Worm (Caenorhabditis elegans): Measurements from ENCODE around the gene str-171.
A peak's percentile ranks its signal among the peaks of the same experiment; 100 is the strongest.

str-171 gene

DNA sequence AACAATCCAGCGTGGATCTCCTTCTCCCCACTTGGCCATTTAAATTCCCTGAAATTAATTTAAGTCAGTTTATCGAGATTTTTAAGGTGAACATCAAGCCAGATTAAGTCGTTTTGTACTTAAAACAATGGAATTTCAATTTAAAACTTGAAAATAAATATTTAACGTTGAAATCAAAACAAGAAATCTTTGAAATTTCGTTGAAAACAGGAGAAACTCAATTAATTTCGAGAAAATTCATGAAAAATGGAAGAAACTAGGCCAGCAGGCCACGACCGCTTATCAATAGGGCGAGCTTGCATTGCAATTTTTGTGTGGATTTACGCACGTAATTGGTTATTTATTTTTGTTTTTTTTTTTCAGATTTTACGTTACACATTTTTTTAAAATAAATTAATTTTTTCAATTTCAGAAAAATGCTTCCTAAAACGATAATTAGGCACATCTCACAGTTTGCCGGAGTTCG lies 47.0 kb downstream of the str-171 start, which contains the start of the genes ahsa-1 and C01G10.7 (continued):
- TF ChIP-seq alr-1 (tag; optimal IDR thresholded peaks at IDR 0.05; ENCODE audit: borderline replicate concordance) (no peak), nhr-76 (tag; optimal IDR thresholded peaks at IDR 0.05) (no peak), nhr-28 (tag; optimal IDR thresholded peaks at IDR 0.05) (no peak)

DNA sequence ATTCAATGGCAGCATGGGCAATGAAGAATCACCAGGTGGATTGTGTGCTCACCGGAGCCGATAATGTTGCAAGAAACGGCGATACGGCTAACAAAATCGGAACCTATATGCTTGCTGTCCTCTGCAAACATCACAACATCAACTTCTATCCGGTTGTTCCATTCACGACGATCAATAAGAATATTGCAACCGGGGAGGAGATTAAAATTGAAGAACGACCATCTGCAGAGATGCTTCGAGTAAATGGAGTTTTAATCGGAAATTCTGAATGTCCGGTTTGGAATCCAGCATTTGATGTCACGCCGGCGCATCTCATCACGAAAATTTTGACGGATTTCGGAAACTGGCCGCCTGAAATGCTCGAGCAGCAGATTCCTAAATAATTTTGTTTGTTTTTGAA lies 48.7 kb downstream of the str-171 start:
- peak; percentile 6 for TF ChIP-seq nhr-20 (tag; optimal IDR thresholded peaks at IDR 0.05)
- no peak for TF ChIP-seq hlh-17 (GFP tag; optimal IDR thresholded peaks at IDR 0.05; ENCODE audit: borderline replicate concordance)
- TF ChIP-seq mab-9 (GFP tag; IDR thresholded peaks at IDR 0.05): no peak
- no peak for TF ChIP-seq fkh-4 (tag; optimal IDR thresholded peaks at IDR 0.05; ENCODE audit: borderline replicate concordance)
- TF ChIP-seq unc-86 (tag; optimal IDR thresholded peaks at IDR 0.05): no peak
- no peak for TF ChIP-seq nhr-237 (tag; optimal IDR thresholded peaks at IDR 0.05)
- TF ChIP-seq aha-1 (tag; optimal IDR thresholded peaks at IDR 0.05): no peak
- TF ChIP-seq rnt-1 (tag; optimal IDR thresholded peaks at IDR 0.05): peak; percentile 18
- no peak for TF ChIP-seq C04F5.9 (tag; optimal IDR thresholded peaks at IDR 0.05)
- no peak for TF ChIP-seq alr-1 (tag; optimal IDR thresholded peaks at IDR 0.05; ENCODE audit: borderline replicate concordance)
- TF ChIP-seq snu-23 (GFP tag; optimal IDR thresholded peaks at IDR 0.05): peak; percentile 19
- TF ChIP-seq nhr-77 (tag; optimal IDR thresholded peaks at IDR 0.05): no peak
- peak; percentile 93 for TF ChIP-seq ama-1 (optimal IDR thresholded peaks at IDR 0.05)
- TF ChIP-seq isw-1 (GFP tag; IDR thresholded peaks at IDR 0.05): no peak
- TF ChIP-seq xbp-1 (tag; optimal IDR thresholded peaks at IDR 0.05): no peak
- TF ChIP-seq efl-1 (optimal IDR thresholded peaks at IDR 0.05): no peak
- TF ChIP-seq efl-1 (GFP tag; optimal IDR thresholded peaks at IDR 0.05 in 1 of 2): peak in 1 of 2 experiments; percentile 81
- peak; percentile 48 for TF ChIP-seq ceh-63 (GFP tag; optimal IDR thresholded peaks at IDR 0.05)
- no peak for TF ChIP-seq lin-14 (GFP tag; optimal IDR thresholded peaks at IDR 0.05)
- no peak for TF ChIP-seq ceh-8 (GFP tag; optimal IDR thresholded peaks at IDR 0.05)
- TF ChIP-seq C16A3.4 (tag; optimal IDR thresholded peaks at IDR 0.05): no peak
- no peak for TF ChIP-seq mdl-1 (tag; optimal IDR thresholded peaks at IDR 0.05)
- no peak for TF ChIP-seq irx-1 (tag; optimal IDR thresholded peaks at IDR 0.05)
- TF ChIP-seq swsn-7 (tag; optimal IDR thresholded peaks at IDR 0.05): no peak
- TF ChIP-seq ztf-11 (tag; optimal IDR thresholded peaks at IDR 0.05): no peak
- no peak for TF ChIP-seq dpl-1 (GFP tag; optimal IDR thresholded peaks at IDR 0.05)
- no peak for TF ChIP-seq nhr-47 (tag; optimal IDR thresholded peaks at IDR 0.05)
- no peak for TF ChIP-seq lin-39 (tag; optimal IDR thresholded peaks at IDR 0.05)
- TF ChIP-seq sup-37 (GFP tag; optimal IDR thresholded peaks at IDR 0.05): no peak
- no peak for TF ChIP-seq zip-4 (GFP tag; optimal IDR thresholded peaks at IDR 0.05)
- TF ChIP-seq unc-130 (tag; optimal IDR thresholded peaks at IDR 0.05): no peak
- TF ChIP-seq unc-62 (GFP tag; optimal IDR thresholded peaks at IDR 0.05): no peak
- TF ChIP-seq vab-15 (tag; optimal IDR thresholded peaks at IDR 0.05): no peak
- no peak for TF ChIP-seq zag-1 (tag; optimal IDR thresholded peaks at IDR 0.05)
- TF ChIP-seq egl-27 (tag; optimal IDR thresholded peaks at IDR 0.05): no peak
- TF ChIP-seq tlp-1 (tag; optimal IDR thresholded peaks at IDR 0.05): no peak
- TF ChIP-seq fkh-10 (GFP tag; optimal IDR thresholded peaks at IDR 0.05): no peak
- no peak for TF ChIP-seq pqm-1 (tag; optimal IDR thresholded peaks at IDR 0.05)
- no peak for TF ChIP-seq lin-13 (GFP tag; optimal IDR thresholded peaks at IDR 0.05)
- TF ChIP-seq mef-2 (tag; optimal IDR thresholded peaks at IDR 0.05): no peak
- no peak for TF ChIP-seq snpc-4 (tag; optimal IDR thresholded peaks at IDR 0.05)
- no peak for TF ChIP-seq lin-15B (tag; optimal IDR thresholded peaks at IDR 0.05)
- TF ChIP-seq tbx-2 (tag; optimal IDR thresholded peaks at IDR 0.05): no peak
- peak; percentile 30 for TF ChIP-seq pax-3 (tag; optimal IDR thresholded peaks at IDR 0.05)
- TF ChIP-seq mep-1 (tag; optimal IDR thresholded peaks at IDR 0.05): no peak
- TF ChIP-seq egl-13 (tag; optimal IDR thresholded peaks at IDR 0.05): no peak
- TF ChIP-seq nhr-71 (tag; optimal IDR thresholded peaks at IDR 0.05): peak; percentile 44
- TF ChIP-seq blmp-1 (tag; optimal IDR thresholded peaks at IDR 0.05): no peak
- peak; percentile 84 for TF ChIP-seq aly-2 (tag; optimal IDR thresholded peaks at IDR 0.05)
- no peak for TF ChIP-seq fos-1 (tag; optimal IDR thresholded peaks at IDR 0.05)
- no peak for TF ChIP-seq nhr-11 (tag; optimal IDR thresholded peaks at IDR 0.05)

Data from whole organism, L1 larva.